Worm (Caenorhabditis elegans) whole organism, young adult: ENCODE measurements around the gene vps-39.

Experiments used
- dpl-1 ChIP-seq: fragments of 150-350 bp; optimal IDR thresholded peaks from 2 replicates; lab custom pipeline; 2014; ENCODE audit warnings: missing biosample characterization, missing genetic modification reagents, missing genetic modification characterization
- egl-44 ChIP-seq: fragments of 200-800 bp; sonication (Bioruptor generic); IDR thresholded peaks from 2 replicates; pipeline ENCODE4 v1.3.6; 2022; ENCODE audit warnings: missing genetic modification reagents, missing genetic modification characterization, missing compliant biosample characterization
- hmg-20 ChIP-seq: fragments of 200-800 bp; sonication (Bioruptor generic); IDR thresholded peaks from 2 replicates; pipeline ENCODE4 v1.3.6; 2022; ENCODE audit warnings: missing genetic modification reagents, missing genetic modification characterization, missing compliant biosample characterization
- lir-1 ChIP-seq: fragments of 200-800 bp; sonication (Bioruptor generic); conservative IDR thresholded peaks from 2 replicates; pipeline ENCODE4 v1.3.6; 2022; ENCODE audit warnings: missing genetic modification reagents, missing genetic modification characterization, missing compliant biosample characterization
- pha-4 ChIP-seq: fragments of 150-350 bp; sonication (generic microtip); optimal IDR thresholded peaks from 2 replicates; lab custom pipeline; 2014; ENCODE audit warnings: missing biosample characterization, missing genetic modification reagents, missing genetic modification characterization
- tbp1 ChIP-seq: fragments of 200-800 bp; sonication (Bioruptor generic); optimal IDR thresholded peaks from 2 replicates; lab custom pipeline; 2018; ENCODE audit warnings: mild to moderate bottlenecking, missing genetic modification characterization, missing compliant biosample characterization
- unc-62 ChIP-seq: fragments of 150-350 bp; optimal IDR thresholded peaks from 2 replicates; lab custom pipeline; 2014; ENCODE audit warnings: missing biosample characterization, missing genetic modification reagents, missing genetic modification characterization

DNA sequence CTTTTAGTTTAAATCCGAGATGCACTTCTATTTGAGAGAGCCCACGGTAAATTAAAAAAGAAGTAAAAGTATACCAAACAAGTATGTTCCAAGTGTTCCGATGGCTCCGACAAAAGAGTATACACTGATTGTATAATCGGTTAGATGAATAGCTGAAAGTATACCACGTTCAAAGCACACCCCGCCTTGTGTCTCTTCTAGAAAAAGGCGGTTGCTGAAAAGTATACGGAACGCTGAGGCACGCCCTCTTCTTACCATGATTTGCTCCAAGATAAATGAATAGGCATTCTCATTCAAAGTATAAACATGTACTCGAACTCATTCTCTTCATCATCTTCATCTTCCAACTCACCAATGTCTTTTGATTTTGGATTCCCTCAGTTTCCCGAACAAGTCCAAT, 23.8 kb downstream of the vps-39 start, which contains the start of gene end-3:
- no peak for TF ChIP-seq lir-1 (GFP tag; lab: Robert Waterston, UW)
- TF ChIP-seq tbp1 (GFP tag; lab: Kevin White, UChicago): no peak
- TF ChIP-seq egl-44 (GFP tag; lab: Robert Waterston, UW): no peak
- TF ChIP-seq unc-62 (GFP tag; lab: Kevin White, UChicago): no peak
- TF ChIP-seq hmg-20 (GFP tag; lab: Robert Waterston, UW): no peak
- no peak for TF ChIP-seq pha-4
- TF ChIP-seq dpl-1: no peak
